Worm (Caenorhabditis elegans): ENCODE measurements around the gene lin-36.

lin-36 gene

ce11 chrIII:7977777-7978176 is 42.9 kb downstream of the lin-36 start, which contains the start of gene C06G4.4:
TSS of gene C06G4.4 (minus strand) at chrIII:7977812.
- no peak for TF ChIP-seq egl-5 (tag; optimal IDR thresholded peaks at IDR 0.05)
- no peak for TF ChIP-seq daf-12 (tag; optimal IDR thresholded peaks at IDR 0.05)
- no peak for TF ChIP-seq ceh-82 (tag; optimal IDR thresholded peaks at IDR 0.05)
- no peak for TF ChIP-seq ceh-28 (tag; optimal IDR thresholded peaks at IDR 0.05)
- no peak for TF ChIP-seq nhr-77 (tag; optimal IDR thresholded peaks at IDR 0.05)
- TF ChIP-seq nhr-43 (tag; optimal IDR thresholded peaks at IDR 0.05; ENCODE audit: poor library complexity, severe bottlenecking) = no peak
- no peak for TF ChIP-seq elt-3 (tag; optimal IDR thresholded peaks at IDR 0.05)
- no peak for TF ChIP-seq snpc-4 (tag; optimal IDR thresholded peaks at IDR 0.05)
- no peak for TF ChIP-seq nhr-76 (tag; optimal IDR thresholded peaks at IDR 0.05)
- TF ChIP-seq egl-27 (tag; optimal IDR thresholded peaks at IDR 0.05) = no peak
- TF ChIP-seq nhr-11 (tag; optimal IDR thresholded peaks at IDR 0.05) = no peak

- TF ChIP-seq R02D3.7 (tag; optimal IDR thresholded peaks at IDR 0.05) (peak; percentile 22), ama-1 (optimal IDR thresholded peaks at IDR 0.05) (peak; percentile 65), nhr-43 (tag; optimal IDR thresholded peaks at IDR 0.05; ENCODE audit: poor library complexity, severe bottlenecking) (peak; percentile 28), elt-2 (tag; optimal IDR thresholded peaks at IDR 0.05) (peak; percentile 19), zag-1 (tag; optimal IDR thresholded peaks at IDR 0.05) (no peak), lsy-12 (tag; optimal IDR thresholded peaks at IDR 0.05) (peak; percentile 14), daf-12 (tag; optimal IDR thresholded peaks at IDR 0.05) (no peak), lin-39 (tag; optimal IDR thresholded peaks at IDR 0.05) (no peak)
Measured at ce11 chrIII:7977224-7977623, 43.4 kb downstream of the lin-36 start.

- TF ChIP-seq nhr-76 (tag; optimal IDR thresholded peaks at IDR 0.05) (no peak), ceh-82 (tag; optimal IDR thresholded peaks at IDR 0.05) (no peak), mml-1 (tag; optimal IDR thresholded peaks at IDR 0.05) (no peak), elt-3 (tag; optimal IDR thresholded peaks at IDR 0.05) (no peak), nhr-43 (tag; optimal IDR thresholded peaks at IDR 0.05; ENCODE audit: poor library complexity, severe bottlenecking) (peak; percentile 15), nhr-11 (tag; optimal IDR thresholded peaks at IDR 0.05) (no peak), jun-1 (tag; optimal IDR thresholded peaks at IDR 0.05) (peak; percentile 60), nhr-25 (tag; optimal IDR thresholded peaks at IDR 0.05) (peak; percentile 24), pqm-1 (tag; optimal IDR thresholded peaks at IDR 0.05) (peak; percentile 26), elt-2 (tag; optimal IDR thresholded peaks at IDR 0.05) (peak; percentile 54), skn-1 (tag; optimal IDR thresholded peaks at IDR 0.05) (peak; percentile 42), pha-4 (tag; optimal IDR thresholded peaks at IDR 0.05) (peak; percentile 71), ztf-4 (tag; optimal IDR thresholded peaks at IDR 0.05) (peak; percentile 19), eor-1 (tag; optimal IDR thresholded peaks at IDR 0.05) (no peak), lin-39 (tag; optimal IDR thresholded peaks at IDR 0.05) (peak; percentile 9)
Measured at ce11 chrIII:7973968-7974607, 46.6 kb downstream of the lin-36 start.

ce11 chrIII:7973201-7973767 is 47.4 kb downstream of the lin-36 start, which contains the start of the genes eef-1B.1 and aco-2:
TSS of gene eef-1B.1 (minus strand) at chrIII:7973386.
TSS of gene aco-2 (plus strand) at chrIII:7973717.
- TF ChIP-seq fos-1 (tag; optimal IDR thresholded peaks at IDR 0.05) (no peak), ama-1 (optimal IDR thresholded peaks at IDR 0.05) (peak; percentile 86), ceh-28 (tag; optimal IDR thresholded peaks at IDR 0.05) (peak; percentile 75), lsy-12 (tag; optimal IDR thresholded peaks at IDR 0.05) (peak; percentile 91), nhr-28 (tag; optimal IDR thresholded peaks at IDR 0.05) (no peak), egl-27 (tag; optimal IDR thresholded peaks at IDR 0.05) (no peak), fkh-2 (tag; optimal IDR thresholded peaks at IDR 0.05) (no peak), snpc-4 (tag; optimal IDR thresholded peaks at IDR 0.05) (peak; percentile 85), unc-62 (GFP tag; optimal IDR thresholded peaks at IDR 0.05) (no peak), nhr-76 (tag; optimal IDR thresholded peaks at IDR 0.05) (no peak), ceh-9 (tag; optimal IDR thresholded peaks at IDR 0.05) (no peak), nhr-67 (tag; optimal IDR thresholded peaks at IDR 0.05) (no peak), lin-39 (tag; optimal IDR thresholded peaks at IDR 0.05) (peak; percentile 97), ceh-16 (tag; optimal IDR thresholded peaks at IDR 0.05) (no peak), mdl-1 (tag; optimal IDR thresholded peaks at IDR 0.05) (peak; percentile 45), elt-2 (tag; optimal IDR thresholded peaks at IDR 0.05) (peak; percentile 78), nhr-43 (tag; optimal IDR thresholded peaks at IDR 0.05; ENCODE audit: poor library complexity, severe bottlenecking) (peak; percentile 89), pha-4 (tag; optimal IDR thresholded peaks at IDR 0.05) (peak; percentile 96), fkh-10 (GFP tag; optimal IDR thresholded peaks at IDR 0.05) (peak; percentile 54), pqm-1 (tag; optimal IDR thresholded peaks at IDR 0.05) (peak; percentile 82), ceh-82 (tag; optimal IDR thresholded peaks at IDR 0.05) (peak; percentile 73), eor-1 (tag; optimal IDR thresholded peaks at IDR 0.05) (no peak), elt-1 (tag; optimal IDR thresholded peaks at IDR 0.05) (peak; percentile 28), ztf-4 (tag; optimal IDR thresholded peaks at IDR 0.05) (peak; percentile 11), egl-5 (tag; optimal IDR thresholded peaks at IDR 0.05) (peak; percentile 85), nfya-1 (tag; optimal IDR thresholded peaks at IDR 0.05; ENCODE audit: insufficient read depth) (peak; percentile 92), nhr-25 (tag; optimal IDR thresholded peaks at IDR 0.05) (peak; percentile 97), nhr-23 (tag; optimal IDR thresholded peaks at IDR 0.05) (peak; percentile 98), R02D3.7 (tag; optimal IDR thresholded peaks at IDR 0.05) (peak; percentile 85), lin-15B (tag; optimal IDR thresholded peaks at IDR 0.05) (peak; percentile 95), aly-2 (tag; optimal IDR thresholded peaks at IDR 0.05) (peak; percentile 37), nhr-11 (tag; optimal IDR thresholded peaks at IDR 0.05) (peak; percentile 36), nhr-12 (tag; optimal IDR thresholded peaks at IDR 0.05) (no peak), jun-1 (tag; optimal IDR thresholded peaks at IDR 0.05) (peak; percentile 89), hmg-11 (tag; optimal IDR thresholded peaks at IDR 0.05) (peak; percentile 92), tbx-2 (tag; optimal IDR thresholded peaks at IDR 0.05) (peak; percentile 72)
